Fruit fly (Drosophila melanogaster) whole organism, embryonic: Measurements from ENCODE around the gene CG7530.

Source experiments
- Antp ChIP-seq: fragments of 200-800 bp; sonication (Bioruptor generic); optimal IDR thresholded peaks from 3 replicates; lab custom pipeline; 2016; ENCODE audit warnings: missing biosample characterization, missing genetic modification characterization
- CG10462 ChIP-seq: fragments of 200-800 bp; sonication (Bioruptor generic); optimal IDR thresholded peaks from 2 replicates; lab custom pipeline; 2016; ENCODE audit warnings: missing biosample characterization, missing genetic modification characterization
- CG11560 ChIP-seq: fragments of 200-800 bp; sonication (Bioruptor generic); IDR thresholded peaks from 3 replicates; pipeline ENCODE4 v1.3.6; 2022; ENCODE audit warnings: missing biosample characterization, missing genetic modification characterization
- CG12155 ChIP-seq: fragments of 200-800 bp; sonication (Bioruptor generic); optimal IDR thresholded peaks from 3 replicates; lab custom pipeline; 2016; ENCODE audit warnings: missing biosample characterization, missing genetic modification characterization
- CG12659 ChIP-seq: fragments of 200-800 bp; sonication (Bioruptor generic); optimal IDR thresholded peaks from 3 replicates; lab custom pipeline; 2017; ENCODE audit warnings: mild to moderate bottlenecking, missing biosample characterization, missing genetic modification reagents, missing genetic modification characterization
- CG12942 ChIP-seq: fragments of 200-800 bp; sonication (Bioruptor generic); optimal IDR thresholded peaks from 3 replicates; lab custom pipeline; 2016; ENCODE audit warnings: missing biosample characterization, missing genetic modification characterization
- CG13424 ChIP-seq: fragments of 200-800 bp; sonication (Bioruptor generic); optimal IDR thresholded peaks from 2 replicates; lab custom pipeline; 2019; ENCODE audit warnings: missing biosample characterization, mild to moderate bottlenecking, missing genetic modification characterization, moderate library complexity
- CG14014 ChIP-seq: fragments of 200-800 bp; sonication (Bioruptor generic); IDR thresholded peaks from 2 replicates; pipeline ENCODE4 v1.3.6; 2022; ENCODE audit warnings: missing biosample characterization, missing genetic modification characterization
- CG18011 ChIP-seq: fragments of 200-800 bp; sonication (Bioruptor generic); optimal IDR thresholded peaks from 2 replicates; lab custom pipeline; 2017; ENCODE audit warnings: missing biosample characterization, missing genetic modification characterization, mild to moderate bottlenecking, moderate library complexity, missing genotype
- CG18262 ChIP-seq: fragments of 200-800 bp; optimal IDR thresholded peaks from 3 replicates; lab custom pipeline; 2019; ENCODE audit warnings: missing biosample characterization, mild to moderate bottlenecking, missing genetic modification characterization, moderate library complexity
- CG2202 ChIP-seq: fragments of 200-800 bp; sonication (Bioruptor generic); optimal IDR thresholded peaks from 2 replicates; lab custom pipeline; 2018; ENCODE audit warnings: missing biosample characterization, mild to moderate bottlenecking, missing genetic modification characterization
- CG30020 ChIP-seq: fragments of 200-800 bp; optimal IDR thresholded peaks from 2 replicates; lab custom pipeline; 2019; ENCODE audit warnings: missing biosample characterization, mild to moderate bottlenecking, missing genetic modification characterization, moderate library complexity
- CG30403 ChIP-seq: fragments of 200-800 bp; sonication (Bioruptor generic); optimal IDR thresholded peaks from 3 replicates; lab custom pipeline; 2016; ENCODE audit warnings: missing biosample characterization, missing genetic modification characterization
- CG32772 ChIP-seq: fragments of 200-800 bp; sonication (Bioruptor generic); IDR thresholded peaks from 2 replicates; pipeline ENCODE4 v1.3.6; 2022; ENCODE audit warnings: missing biosample characterization, missing genetic modification characterization
- CG3407 ChIP-seq: fragments of 200-800 bp; sonication (Bioruptor generic); optimal IDR thresholded peaks from 2 replicates; lab custom pipeline; 2018; ENCODE audit warnings: missing biosample characterization, mild to moderate bottlenecking, missing genetic modification characterization
- CG4360 ChIP-seq: fragments of 200-800 bp; sonication (Bioruptor generic); IDR thresholded peaks from 2 replicates; pipeline ENCODE4 v1.3.6; 2022; ENCODE audit warnings: missing biosample characterization, missing genetic modification characterization
- CG43689 ChIP-seq: fragments of 200-800 bp; sonication (Bioruptor generic); IDR thresholded peaks from 2 replicates; pipeline ENCODE4 v1.3.6; 2022; ENCODE audit warnings: missing biosample characterization, missing genetic modification characterization
- CG7271 ChIP-seq: fragments of 200-800 bp; sonication (Bioruptor generic); optimal IDR thresholded peaks from 2 replicates; lab custom pipeline; 2018; ENCODE audit warnings: missing biosample characterization, mild to moderate bottlenecking, missing genetic modification characterization, moderate library complexity
- CG7357 ChIP-seq: fragments of 200-800 bp; sonication (Bioruptor generic); IDR thresholded peaks from 3 replicates; pipeline ENCODE4 v1.3.6; 2022; ENCODE audit warnings: missing biosample characterization, missing genetic modification characterization
- CG7556 ChIP-seq: fragments of 200-800 bp; sonication (Bioruptor generic); optimal IDR thresholded peaks from 2 replicates; lab custom pipeline; 2017; ENCODE audit warnings: missing biosample characterization, mild to moderate bottlenecking, missing genetic modification characterization
- CG8290 ChIP-seq, 3 experiments: fragments of 200-800 bp; sonication (Bioruptor generic); optimal IDR thresholded peaks; 2 replicates each; lab custom pipeline; 2016 to 2019; ENCODE audit warnings: missing biosample characterization in 3 of 3, missing genetic modification characterization in 3 of 3, mild to moderate bottlenecking in 2 of 3, moderate library complexity in 1 of 3
- CkIIα-i1 ChIP-seq: fragments of 200-800 bp; sonication (Bioruptor generic); IDR thresholded peaks from 2 replicates; pipeline ENCODE4 v1.3.6; 2022; ENCODE audit warnings: missing biosample characterization, missing genetic modification characterization
- CrebB ChIP-seq: fragments of 200-800 bp; sonication (Bioruptor generic); optimal IDR thresholded peaks from 3 replicates; lab custom pipeline; 2018; ENCODE audit warnings: missing biosample characterization, mild to moderate bottlenecking, missing genetic modification characterization
- Dek ChIP-seq: fragments of 200-800 bp; sonication (Bioruptor generic); optimal IDR thresholded peaks from 3 replicates; lab custom pipeline; 2019; ENCODE audit warnings: missing biosample characterization, mild to moderate bottlenecking, missing genetic modification characterization, moderate library complexity
- Dip2 ChIP-seq: fragments of 200-800 bp; sonication (Bioruptor generic); IDR thresholded peaks from 2 replicates; pipeline ENCODE4 v1.3.6; 2022; ENCODE audit warnings: missing biosample characterization, missing genetic modification characterization
- Doc3 ChIP-seq: fragments of 200-800 bp; sonication (Bioruptor generic); IDR thresholded peaks from 3 replicates; pipeline ENCODE4 v1.3.6; 2022; ENCODE audit warnings: missing biosample characterization, missing genetic modification characterization; ENCODE audit not compliant: partially characterized antibody
- Fer2 ChIP-seq: fragments of 200-800 bp; sonication (Bioruptor generic); optimal IDR thresholded peaks from 2 replicates; lab custom pipeline; 2018; ENCODE audit warnings: missing biosample characterization, mild to moderate bottlenecking, missing genetic modification characterization, moderate library complexity
- Gug ChIP-seq: fragments of 200-800 bp; sonication (Bioruptor generic); IDR thresholded peaks from 4 replicates; pipeline ENCODE4 v1.3.6; 2022; ENCODE audit warnings: missing biosample characterization, missing genetic modification characterization
- H15 ChIP-seq: fragments of 200-800 bp; sonication (Bioruptor generic); IDR thresholded peaks from 3 replicates; pipeline ENCODE4 v1.3.6; 2022; ENCODE audit warnings: missing biosample characterization, missing genetic modification characterization
- Nf-YB ChIP-seq: fragments of 200-800 bp; sonication (Bioruptor generic); optimal IDR thresholded peaks from 3 replicates; lab custom pipeline; 2019; ENCODE audit warnings: missing biosample characterization, mild to moderate bottlenecking, missing genetic modification characterization, moderate library complexity
- Optix ChIP-seq: fragments of 200-800 bp; sonication (Bioruptor generic); IDR thresholded peaks from 3 replicates; pipeline ENCODE4 v1.3.6; 2022; ENCODE audit warnings: missing biosample characterization, missing genetic modification characterization
- Pdp1 ChIP-seq, 2 experiments: fragments of 200-800 bp; sonication (Bioruptor generic); optimal IDR thresholded peaks; 3 replicates each; lab custom pipeline; 2016; ENCODE audit warnings: missing biosample characterization in 2 of 2, missing genetic modification characterization in 2 of 2, mild to moderate bottlenecking in 1 of 2, moderate library complexity in 1 of 2
- Rx ChIP-seq: fragments of 200-800 bp; sonication (Bioruptor generic); IDR thresholded peaks from 2 replicates; pipeline ENCODE4 v1.3.6; 2022; ENCODE audit warnings: missing biosample characterization, missing genetic modification characterization
- Tbp ChIP-seq: fragments of >200 bp; optimal IDR thresholded peaks from 2 replicates; lab custom pipeline; 2018; ENCODE audit warnings: missing biosample characterization, missing genetic modification characterization
- ac ChIP-seq: fragments of 200-800 bp; sonication (Bioruptor generic); optimal IDR thresholded peaks from 3 replicates; lab custom pipeline; 2017; ENCODE audit warnings: missing biosample characterization, mild to moderate bottlenecking, missing genetic modification characterization
- bab2 ChIP-seq: fragments of 200-800 bp; sonication (Bioruptor generic); optimal IDR thresholded peaks from 2 replicates; lab custom pipeline; 2016; ENCODE audit warnings: missing biosample characterization, missing genetic modification characterization
- gfzf ChIP-seq: fragments of 200-800 bp; sonication (Bioruptor generic); optimal IDR thresholded peaks from 2 replicates; lab custom pipeline; 2016; ENCODE audit warnings: missing biosample characterization, mild to moderate bottlenecking, missing genetic modification characterization, moderate library complexity
- gsb-n ChIP-seq: fragments of 200-800 bp; sonication (Bioruptor generic); optimal IDR thresholded peaks from 3 replicates; lab custom pipeline; 2018; ENCODE audit warnings: missing biosample characterization, mild to moderate bottlenecking, missing genetic modification characterization
- hbn ChIP-seq: fragments of 200-800 bp; sonication (Bioruptor generic); IDR thresholded peaks from 2 replicates; pipeline ENCODE4 v1.3.6; 2022; ENCODE audit warnings: missing biosample characterization, missing genetic modification characterization; ENCODE audit not compliant: partially characterized antibody
- kni ChIP-seq: fragments of 200-800 bp; sonication (Bioruptor generic); optimal IDR thresholded peaks from 3 replicates; lab custom pipeline; 2017; ENCODE audit warnings: mild to moderate bottlenecking, missing biosample characterization, missing genetic modification reagents, missing genetic modification characterization
- nerfin-1 ChIP-seq: fragments of 200-800 bp; sonication (Bioruptor generic); optimal IDR thresholded peaks from 3 replicates; lab custom pipeline; 2019; ENCODE audit warnings: missing biosample characterization, mild to moderate bottlenecking, missing genetic modification characterization, moderate library complexity
- nom ChIP-seq: fragments of 200-800 bp; sonication (Bioruptor generic); optimal IDR thresholded peaks from 2 replicates; lab custom pipeline; 2017; ENCODE audit warnings: missing biosample characterization, missing genetic modification characterization, mild to moderate bottlenecking, moderate library complexity, missing genetic modification reagents
- pfk ChIP-seq: fragments of 200-800 bp; sonication (Bioruptor generic); optimal IDR thresholded peaks from 2 replicates; lab custom pipeline; 2018; ENCODE audit warnings: missing biosample characterization, mild to moderate bottlenecking, missing genetic modification characterization, moderate library complexity
- pita ChIP-seq: fragments of 200-800 bp; sonication (Bioruptor generic); optimal IDR thresholded peaks from 2 replicates; lab custom pipeline; 2017; ENCODE audit warnings: missing biosample characterization, mild to moderate bottlenecking, missing genetic modification characterization
- pros ChIP-seq: fragments of 200-800 bp; sonication (Bioruptor generic); optimal IDR thresholded peaks from 3 replicates; lab custom pipeline; 2019; ENCODE audit warnings: missing biosample characterization, mild to moderate bottlenecking, missing genetic modification characterization, moderate library complexity
- row ChIP-seq: fragments of 200-800 bp; sonication (Bioruptor generic); IDR thresholded peaks from 3 replicates; pipeline ENCODE4 v1.3.6; 2022; ENCODE audit warnings: missing biosample characterization, missing genetic modification characterization
- scrt ChIP-seq: fragments of 200-800 bp; sonication (Bioruptor generic); optimal IDR thresholded peaks from 2 replicates; lab custom pipeline; 2018; ENCODE audit warnings: missing biosample characterization, mild to moderate bottlenecking, missing genetic modification characterization, moderate library complexity
- stc ChIP-seq: fragments of 200-800 bp; sonication (Bioruptor generic); IDR thresholded peaks from 2 replicates; pipeline ENCODE4 v1.3.6; 2022; ENCODE audit warnings: missing biosample characterization, missing genetic modification characterization
- unpg ChIP-seq: fragments of 200-800 bp; sonication (Bioruptor generic); optimal IDR thresholded peaks from 3 replicates; lab custom pipeline; 2018; ENCODE audit warnings: missing biosample characterization, mild to moderate bottlenecking, missing genetic modification characterization, moderate library complexity
- z ChIP-seq: fragments of 200-800 bp; sonication (Bioruptor generic); IDR thresholded peaks from 3 replicates; pipeline ENCODE4 v1.3.6; 2022; ENCODE audit warnings: missing biosample characterization, missing genetic modification characterization

Gene CG7530

dm6 chr3R:14742928-14743327 is 11.6 kb upstream of the CG7530 start (continued):
- no peak for TF ChIP-seq Dip2
- no peak for TF ChIP-seq CkIIα-i1 (GFP tag; lab: Robert Waterston, UW)
- no peak for TF ChIP-seq Nf-YB (GFP tag; lab: Kevin White, UChicago)
- no peak for TF ChIP-seq Tbp (GFP tag; lab: Kevin White, UChicago)
- no peak for TF ChIP-seq pita (GFP tag; lab: Kevin White, UChicago)
- peak; percentile 64 for TF ChIP-seq stc (GFP tag; lab: Robert Waterston, UW)
- no peak for TF ChIP-seq Dek (tag; lab: Kevin White, UChicago)
- TF ChIP-seq CG4360 (GFP tag; lab: Robert Waterston, UW) = peak; percentile 61
- no peak for TF ChIP-seq CG12659 (GFP tag; lab: Kevin White, UChicago)
- peak; percentile 65; the same call in 2 of the 3 replicates for TF ChIP-seq H15 (GFP tag; lab: Robert Waterston, UW)
- no peak for TF ChIP-seq hbn
- TF ChIP-seq CG11560 (tag; lab: Robert Waterston, UW) = no peak
- peak; percentile 35 to 36 for TF ChIP-seq Pdp1 (GFP tag; optimal IDR thresholded peaks at IDR 0.05; lab: Kevin White, UChicago)
- TF ChIP-seq bab2 = peak; percentile 20
- TF ChIP-seq pfk (GFP tag; lab: Kevin White, UChicago) = no peak
- no peak for TF ChIP-seq scrt (GFP tag; lab: Kevin White, UChicago)
- peak; percentile 67 for TF ChIP-seq CG32772
- no peak for TF ChIP-seq ac (GFP tag; lab: Kevin White, UChicago)
- no peak for TF ChIP-seq Doc3 (GFP tag; lab: Robert Waterston, UW)
- no peak for TF ChIP-seq CG7271 (tag; lab: Kevin White, UChicago)
- peak; percentile 18 for TF ChIP-seq CG8290 (GFP tag; optimal IDR thresholded peaks at IDR 0.05; lab: Kevin White, UChicago)
- TF ChIP-seq CG8290 (tag; optimal IDR thresholded peaks at IDR 0.05; lab: Kevin White, UChicago) = no peak
- TF ChIP-seq z (GFP tag; lab: Robert Waterston, UW) = no peak
- no peak for TF ChIP-seq CG12942 (GFP tag; lab: Kevin White, UChicago)
- no peak for TF ChIP-seq CG43689
- peak; percentile 63 for TF ChIP-seq CG30403 (GFP tag; lab: Kevin White, UChicago)
- peak; percentile 74 for TF ChIP-seq gsb-n (tag; lab: Kevin White, UChicago)
- TF ChIP-seq Fer2 (tag; lab: Kevin White, UChicago) = no peak
- peak; percentile 50; the same call in 1 of the 3 replicates for TF ChIP-seq Optix (GFP tag; lab: Robert Waterston, UW)
- peak; percentile 50; the same call in 1 of the 2 replicates for TF ChIP-seq CG14014 (GFP tag; lab: Robert Waterston, UW)
- no peak for TF ChIP-seq nom (GFP tag; lab: Kevin White, UChicago)
- no peak for TF ChIP-seq Antp (GFP tag; lab: Kevin White, UChicago)
- peak; percentile 75 for TF ChIP-seq row (GFP tag; lab: Robert Waterston, UW)
- peak; percentile 41; the same call in 1 of the 2 replicates for TF ChIP-seq Rx
- no peak for TF ChIP-seq gfzf (GFP tag; lab: Kevin White, UChicago)
- TF ChIP-seq Gug = peak; percentile 73
- peak; percentile 66 for TF ChIP-seq unpg (GFP tag; lab: Kevin White, UChicago)
- TF ChIP-seq CG7556 (GFP tag; lab: Kevin White, UChicago) = peak; percentile 12
- TF ChIP-seq pros = no peak
- TF ChIP-seq CG2202 (tag; lab: Kevin White, UChicago) = peak; percentile 13
- TF ChIP-seq CG18262 = peak; percentile 69
- no peak for TF ChIP-seq CG30020 (tag; lab: Kevin White, UChicago)
- TF ChIP-seq CG3407 (GFP tag; lab: Kevin White, UChicago) = peak; percentile 27
- TF ChIP-seq CrebB (tag; lab: Kevin White, UChicago) = no peak
- TF ChIP-seq CG12155 (GFP tag; lab: Kevin White, UChicago) = no peak
- no peak for TF ChIP-seq kni (GFP tag; lab: Kevin White, UChicago)
- TF ChIP-seq CG13424 (tag; lab: Kevin White, UChicago) = peak; percentile 54
- no peak for TF ChIP-seq CG10462 (GFP tag; lab: Kevin White, UChicago)
- TF ChIP-seq nerfin-1 (tag; lab: Kevin White, UChicago) = peak; percentile 52
- TF ChIP-seq CG7357 (GFP tag; lab: Robert Waterston, UW) = peak; percentile 57; the same call in 2 of the 3 replicates
- no peak for TF ChIP-seq CG18011 (GFP tag; lab: Kevin White, UChicago)
